Worm (Caenorhabditis elegans) whole organism, L4 larva: ENCODE data around the gene mif-2.

ENCODE experiments used
- R02D3.7 ChIP-seq: fragments of 150-350 bp; sonication (generic microtip); optimal IDR thresholded peaks from 3 replicates; lab custom pipeline; 2014; ENCODE audit warnings: missing biosample characterization, missing genetic modification characterization
- ZK546.5 ChIP-seq, 2 experiments: sonication (generic microtip); optimal IDR thresholded peaks; 2 replicates each; lab custom pipeline; 2017; ENCODE audit warnings: missing biosample characterization in 2 of 2, missing genetic modification characterization in 2 of 2
- lir-3 ChIP-seq: sonication (generic microtip); optimal IDR thresholded peaks from 2 replicates; lab custom pipeline; 2016; ENCODE audit warnings: mild to moderate bottlenecking, missing genetic modification characterization, missing compliant biosample characterization
- nhr-11 ChIP-seq: fragments of 150-350 bp; optimal IDR thresholded peaks from 2 replicates; lab custom pipeline; 2014; ENCODE audit warnings: missing biosample characterization, missing genetic modification characterization
- nhr-48 ChIP-seq: sonication (generic microtip); optimal IDR thresholded peaks from 2 replicates; lab custom pipeline; 2016; ENCODE audit warnings: mild to moderate bottlenecking, missing genetic modification characterization, missing compliant biosample characterization
- pha-4 ChIP-seq, 2 experiments: fragments of 150-350 bp in 1 of 2; fragments of 200-800 bp in 1 of 2; sonication (Bioruptor generic) in 1 of 2; IDR thresholded peaks in 1 of 2; optimal IDR thresholded peaks in 1 of 2; 2 replicates each; pipeline versions ENCODE4 v1.3.6 to Lab custom; 2014 to 2022; ENCODE audit warnings: missing genetic modification characterization in 2 of 2, missing genetic modification reagents in 2 of 2, missing biosample characterization in 1 of 2, missing compliant biosample characterization in 1 of 2

DNA sequence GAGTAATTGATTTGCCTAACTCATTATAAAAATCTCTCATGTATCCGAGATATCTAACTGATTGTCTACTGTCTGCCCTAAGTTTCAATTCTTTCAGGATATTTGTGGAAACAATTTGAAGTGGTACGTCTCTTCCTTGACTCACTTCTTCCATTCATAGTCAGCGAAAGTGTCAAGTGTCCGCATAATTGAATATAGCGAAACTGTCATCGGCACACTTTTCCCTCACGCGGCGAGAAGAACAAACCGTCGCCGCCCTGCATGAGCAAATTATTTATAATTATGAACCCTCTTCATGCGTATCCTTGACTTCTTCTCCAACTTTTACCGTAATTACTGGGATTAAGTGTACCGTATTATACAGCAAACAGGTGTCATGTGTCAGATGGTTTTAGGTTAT, 29.7 kb downstream of the mif-2 start:
- TF ChIP-seq nhr-11 (tag; lab: Kevin White, UChicago), result no peak
- no peak for TF ChIP-seq lir-3 (tag; lab: Kevin White, UChicago)
- TF ChIP-seq ZK546.5 (tag; optimal IDR thresholded peaks at IDR 0.05; lab: Kevin White, UChicago), result no peak
- TF ChIP-seq R02D3.7, result no peak
- TF ChIP-seq nhr-48 (tag; lab: Kevin White, UChicago), result no peak
- TF ChIP-seq pha-4 (GFP tag; IDR thresholded peaks at IDR 0.05; lab: Robert Waterston, UW), result no peak
- TF ChIP-seq pha-4 (tag; optimal IDR thresholded peaks at IDR 0.05; lab: Kevin White, UChicago), result no peak
